Worm (Caenorhabditis elegans) whole organism, L2 larva: Measurements from ENCODE around the gene mdt-17.

Experiments
- F13H6.1 ChIP-seq: sonication (generic microtip); optimal IDR thresholded peaks from 2 replicates; lab custom pipeline; 2016; ENCODE audit warnings: missing genetic modification characterization, missing compliant biosample characterization
- ama-1 ChIP-seq: fragments of 150-350 bp; optimal IDR thresholded peaks from 2 replicates; lab custom pipeline; 2018; ENCODE audit warnings: inconsistent platforms
- ceh-16 ChIP-seq: fragments of 150-350 bp; optimal IDR thresholded peaks from 2 replicates; lab custom pipeline; 2014; ENCODE audit warnings: missing biosample characterization, missing genetic modification characterization
- ceh-82 ChIP-seq: fragments of 150-350 bp; optimal IDR thresholded peaks from 2 replicates; lab custom pipeline; 2014; ENCODE audit warnings: missing biosample characterization, missing genetic modification characterization
- dmd-4 ChIP-seq: sonication (generic microtip); optimal IDR thresholded peaks from 2 replicates; lab custom pipeline; 2017; ENCODE audit warnings: missing biosample characterization, missing genetic modification characterization
- elt-1 ChIP-seq: fragments of 150-350 bp; optimal IDR thresholded peaks from 2 replicates; lab custom pipeline; 2014; ENCODE audit warnings: missing biosample characterization, missing genetic modification characterization
- elt-3 ChIP-seq: sonication (generic microtip); optimal IDR thresholded peaks from 2 replicates; lab custom pipeline; 2017; ENCODE audit warnings: missing biosample characterization, missing genetic modification characterization
- lsy-2 ChIP-seq, 2 experiments: fragments of 150-350 bp in 1 of 2; sonication (generic microtip) in 1 of 2; optimal IDR thresholded peaks; 2 replicates each; lab custom pipeline; 2014 to 2017; ENCODE audit warnings: missing biosample characterization in 2 of 2, missing genetic modification characterization in 2 of 2
- mbf-1 ChIP-seq: sonication (generic microtip); optimal IDR thresholded peaks from 2 replicates; lab custom pipeline; 2017; ENCODE audit warnings: missing biosample characterization, missing genetic modification characterization
- nhr-23 ChIP-seq: fragments of 150-350 bp; optimal IDR thresholded peaks from 2 replicates; lab custom pipeline; 2014; ENCODE audit warnings: missing biosample characterization, missing genetic modification reagents, missing genetic modification characterization
- skn-1 ChIP-seq: sonication (generic microtip); optimal IDR thresholded peaks from 2 replicates; lab custom pipeline; 2017; ENCODE audit warnings: missing biosample characterization, missing genetic modification characterization
- zag-1 ChIP-seq: fragments of 150-350 bp; optimal IDR thresholded peaks from 2 replicates; lab custom pipeline; 2014; ENCODE audit warnings: missing biosample characterization, missing genetic modification characterization
- ztf-4 ChIP-seq: fragments of 150-350 bp; optimal IDR thresholded peaks from 2 replicates; lab custom pipeline; 2014; ENCODE audit warnings: missing biosample characterization, missing genetic modification characterization

- TF ChIP-seq elt-1 (tag; lab: Kevin White, UChicago) (no peak), ceh-82 (tag; lab: Kevin White, UChicago) (no peak), F13H6.1 (tag; lab: Kevin White, UChicago) (no peak), dmd-4 (no peak), nhr-23 (tag; lab: Kevin White, UChicago) (no peak), ztf-4 (tag; lab: Kevin White, UChicago) (no peak), elt-3 (tag; lab: Kevin White, UChicago) (no peak), mbf-1 (no peak), ama-1 (lab: Kevin White, UChicago) (no peak), ceh-16 (tag; lab: Kevin White, UChicago) (no peak), lsy-2 (tag; optimal IDR thresholded peaks at IDR 0.05; lab: Kevin White, UChicago) (no peak), skn-1 (tag; lab: Kevin White, UChicago) (no peak), zag-1 (tag; lab: Kevin White, UChicago) (no peak)
These were observed 54.5 kb downstream of the mdt-17 start, which contains the start of gene Y113G7B.12 for ce11 chrV:20212584-20212983.
